Worm (Caenorhabditis elegans) whole organism, L3 larva: Measurements from ENCODE around the gene ugt-36.

ENCODE experiments used
- ama-1 ChIP-seq: fragments of 150-350 bp; optimal IDR thresholded peaks from 2 replicates; lab custom pipeline; 2018
- egl-27 ChIP-seq: sonication (generic microtip); optimal IDR thresholded peaks from 4 replicates; lab custom pipeline; 2017; ENCODE audit warnings: missing biosample characterization, missing genetic modification reagents, missing genetic modification characterization
- elt-1 ChIP-seq: fragments of 150-350 bp; optimal IDR thresholded peaks from 2 replicates; lab custom pipeline; 2014; ENCODE audit warnings: missing biosample characterization, missing genetic modification characterization
- nhr-77 ChIP-seq: fragments of 150-350 bp; optimal IDR thresholded peaks from 2 replicates; lab custom pipeline; 2014; ENCODE audit warnings: missing biosample characterization, missing genetic modification characterization

ce11 chrV:7136859-7137258 lies 29.9 kb upstream of the ugt-36 start:
- TF ChIP-seq egl-27 (tag; lab: Kevin White, UChicago): no peak
- no peak for TF ChIP-seq ama-1 (lab: Kevin White, UChicago)
- TF ChIP-seq elt-1: no peak
- TF ChIP-seq nhr-77: no peak
